Worm (Caenorhabditis elegans) whole organism, midembryonic: ENCODE results near the gene C30B5.6.

Experiments used
- T22C8.4 ChIP-seq: fragments of 200-800 bp; sonication (Bioruptor generic); IDR thresholded peaks from 2 replicates; pipeline ENCODE4 v1.3.6; 2022; ENCODE audit warnings: missing genetic modification characterization, missing compliant biosample characterization
- cog-1 ChIP-seq: sonication (generic microtip); optimal IDR thresholded peaks from 2 replicates; lab custom pipeline; 2016; ENCODE audit warnings: missing genetic modification characterization, missing compliant biosample characterization
- flt-1 ChIP-seq: fragments of 200-800 bp; sonication (Bioruptor generic); IDR thresholded peaks from 2 replicates; pipeline ENCODE4 v1.3.6; 2022; ENCODE audit warnings: missing genetic modification characterization, missing compliant biosample characterization
- klf-2 ChIP-seq: fragments of 200-800 bp; sonication (Bioruptor generic); conservative IDR thresholded peaks from 2 replicates; pipeline ENCODE4 v1.3.6; 2022; ENCODE audit warnings: missing genetic modification reagents, missing genetic modification characterization, missing compliant biosample characterization
- med-1 ChIP-seq: sonication (generic microtip); optimal IDR thresholded peaks from 2 replicates; lab custom pipeline; 2017; ENCODE audit warnings: missing genetic modification characterization, mild to moderate bottlenecking, missing compliant biosample characterization, antibody characterized with exemption, missing genetic modification reagents; ENCODE audit not compliant: insufficient read depth
- ref-1 ChIP-seq: fragments of 200-800 bp; sonication (Bioruptor generic); conservative IDR thresholded peaks from 2 replicates; pipeline ENCODE4 v1.3.6; 2022; ENCODE audit warnings: missing genetic modification reagents, missing genetic modification characterization, missing compliant biosample characterization
- tab-1 ChIP-seq: fragments of 200-800 bp; sonication (Bioruptor generic); IDR thresholded peaks from 2 replicates; pipeline ENCODE4 v1.3.6; 2022; ENCODE audit warnings: missing genetic modification characterization, missing compliant biosample characterization
- ztf-23 ChIP-seq: fragments of 200-800 bp; sonication (Bioruptor generic); IDR thresholded peaks from 2 replicates; pipeline ENCODE4 v1.3.6; 2022; ENCODE audit warnings: missing genetic modification reagents, missing genetic modification characterization, missing compliant biosample characterization
- ztf-29 ChIP-seq: fragments of 200-800 bp; sonication (Bioruptor generic); IDR thresholded peaks from 2 replicates; pipeline ENCODE4 v1.3.6; 2022; ENCODE audit warnings: missing genetic modification reagents, missing genetic modification characterization, missing compliant biosample characterization

The C30B5.6 gene

ce11 chrII:6180552-6180951 lies 41.9 kb downstream of the C30B5.6 start:
- TF ChIP-seq ztf-23 (no peak), tab-1 (GFP tag; lab: Robert Waterston, UW) (no peak), ref-1 (GFP tag; lab: Robert Waterston, UW) (no peak), med-1 (no peak), cog-1 (tag; lab: Kevin White, UChicago) (no peak)

DNA sequence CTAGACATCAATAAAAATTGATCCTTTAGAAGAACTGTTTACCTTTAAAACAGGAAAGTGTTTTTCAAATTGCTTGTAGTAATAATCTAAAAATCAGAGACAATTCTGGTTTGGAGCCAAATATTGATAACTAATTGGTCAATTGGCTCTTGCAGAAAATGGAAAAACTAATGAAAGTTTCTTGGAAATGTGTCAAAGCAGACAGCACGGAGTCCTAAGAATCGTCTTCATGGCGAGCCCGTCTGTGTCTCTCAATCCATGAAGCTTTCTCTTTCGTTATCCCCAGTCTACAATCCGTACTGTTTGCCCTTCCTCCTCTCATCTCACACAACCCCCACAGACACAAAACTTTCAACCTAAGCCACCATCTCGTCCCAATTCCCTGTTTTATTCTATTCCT lies 42.9 kb downstream of the C30B5.6 start, which contains the start of gene F40H3.1:
Gene F40H3.1 (plus strand): TSS at position 301 of the 400 bp plus-strand sequence.
- TF ChIP-seq klf-2 (GFP tag; lab: Robert Waterston, UW) = no peak
- TF ChIP-seq med-1 = no peak
- no peak for TF ChIP-seq ztf-23
- no peak for TF ChIP-seq T22C8.4 (GFP tag; lab: Robert Waterston, UW)
- TF ChIP-seq flt-1 = no peak
- no peak for TF ChIP-seq cog-1 (tag; lab: Kevin White, UChicago)
- TF ChIP-seq ztf-29 (GFP tag; lab: Robert Waterston, UW) = no peak
- no peak for TF ChIP-seq tab-1 (GFP tag; lab: Robert Waterston, UW)
- TF ChIP-seq ref-1 (GFP tag; lab: Robert Waterston, UW) = no peak

DNA sequence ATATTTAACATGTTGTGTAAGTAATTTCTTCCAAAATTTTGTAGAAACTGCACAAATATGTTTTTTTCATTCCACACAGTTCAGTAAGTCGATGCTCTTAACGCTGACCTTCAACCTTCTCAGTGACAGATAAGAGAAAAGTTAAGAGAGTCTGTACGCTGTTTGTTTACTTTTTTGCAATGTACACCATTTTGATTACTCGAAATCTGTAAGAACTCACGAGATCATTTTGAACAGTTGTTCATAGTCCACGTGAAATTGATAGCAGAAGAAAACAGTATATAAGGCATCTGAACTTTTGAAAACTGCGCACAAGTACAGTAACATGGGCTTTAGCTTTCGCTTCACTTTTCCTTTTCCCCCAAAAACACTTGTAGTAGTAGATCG lies 43.7 kb downstream of the C30B5.6 start:
- TF ChIP-seq cog-1 (tag; lab: Kevin White, UChicago) = no peak
- no peak for TF ChIP-seq T22C8.4 (GFP tag; lab: Robert Waterston, UW)
- TF ChIP-seq ztf-29 (GFP tag; lab: Robert Waterston, UW) = no peak
- no peak for TF ChIP-seq med-1
- TF ChIP-seq ref-1 (GFP tag; lab: Robert Waterston, UW) = no peak
- TF ChIP-seq tab-1 (GFP tag; lab: Robert Waterston, UW) = no peak
- no peak for TF ChIP-seq klf-2 (GFP tag; lab: Robert Waterston, UW)
- TF ChIP-seq flt-1 = no peak
- no peak for TF ChIP-seq ztf-23

ce11 chrII:6177975-6178742 lies 44.3 kb downstream of the C30B5.6 start:
- TF ChIP-seq tab-1 (GFP tag; lab: Robert Waterston, UW) = no peak

DNA sequence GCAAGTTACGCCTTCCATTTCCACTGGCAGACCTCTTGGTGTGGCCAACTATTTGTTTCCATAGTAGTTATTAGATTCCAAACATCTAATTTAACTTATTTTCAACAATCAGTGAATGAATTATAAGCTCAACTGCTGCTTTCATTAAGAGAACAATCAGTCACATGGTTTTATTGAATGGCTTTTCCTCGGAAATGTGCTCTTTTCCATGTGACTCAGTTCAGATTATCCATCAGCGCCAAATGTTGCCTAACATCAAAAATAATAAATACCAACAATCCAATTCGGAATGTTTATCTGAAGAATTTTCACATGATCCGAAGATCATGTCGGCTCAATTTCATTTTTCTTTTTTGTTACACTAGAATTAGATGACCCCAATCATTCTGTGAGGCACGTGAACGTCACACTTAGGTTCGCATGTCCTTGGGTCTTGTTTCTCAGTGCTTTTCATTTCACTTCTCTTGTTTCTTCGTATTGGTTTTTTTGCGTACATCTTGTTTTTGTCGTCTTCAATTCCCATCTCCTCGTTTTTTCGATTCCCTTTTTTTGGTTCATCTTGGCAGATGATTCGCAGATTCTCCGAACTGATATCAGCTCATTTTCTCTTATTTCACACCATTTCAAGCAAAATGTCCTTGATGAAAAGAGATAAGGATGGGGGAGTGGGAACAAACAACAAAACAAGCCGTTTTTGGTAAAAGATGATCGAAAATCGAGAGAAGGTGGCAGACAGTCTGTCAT lies 46.1 kb downstream of the C30B5.6 start:
- TF ChIP-seq med-1 = no peak
- no peak for TF ChIP-seq T22C8.4 (GFP tag; lab: Robert Waterston, UW)
- TF ChIP-seq cog-1 (tag; lab: Kevin White, UChicago) = no peak
- no peak for TF ChIP-seq ztf-23
- no peak for TF ChIP-seq flt-1
- TF ChIP-seq ref-1 (GFP tag; lab: Robert Waterston, UW) = no peak
- TF ChIP-seq tab-1 (GFP tag; lab: Robert Waterston, UW) = no peak
- no peak for TF ChIP-seq ztf-29 (GFP tag; lab: Robert Waterston, UW)
- no peak for TF ChIP-seq klf-2 (GFP tag; lab: Robert Waterston, UW)

- TF ChIP-seq T22C8.4 (GFP tag; lab: Robert Waterston, UW) = no peak
- no peak for TF ChIP-seq med-1
- TF ChIP-seq ref-1 (GFP tag; lab: Robert Waterston, UW) = no peak
- TF ChIP-seq tab-1 (GFP tag; lab: Robert Waterston, UW) = no peak
- TF ChIP-seq cog-1 (tag; lab: Kevin White, UChicago) = no peak
- no peak for TF ChIP-seq ztf-29 (GFP tag; lab: Robert Waterston, UW)
- TF ChIP-seq ztf-23 = no peak
- no peak for TF ChIP-seq klf-2 (GFP tag; lab: Robert Waterston, UW)
- TF ChIP-seq flt-1 = no peak
Observed at ce11 chrII:6175027-6175426, 47.4 kb downstream of the C30B5.6 start.

DNA sequence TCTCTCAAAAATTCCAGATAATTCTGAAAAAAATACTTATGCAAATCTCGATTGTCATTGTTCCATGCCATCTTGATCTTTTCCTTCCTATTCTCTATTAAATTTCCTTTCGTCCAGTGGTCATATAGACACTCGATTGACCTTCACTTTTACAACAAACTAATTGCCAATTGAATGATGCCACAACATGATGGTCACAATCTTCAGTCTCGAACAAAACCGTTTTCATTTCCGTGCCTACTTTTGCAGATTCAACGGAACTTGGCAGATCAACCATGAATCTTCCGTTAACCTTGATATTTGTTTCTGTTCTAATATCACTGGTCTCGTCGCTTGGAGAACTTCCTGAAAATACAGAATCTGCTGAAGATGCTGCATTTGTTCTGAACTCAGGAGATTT lies 49.1 kb downstream of the C30B5.6 start, which contains the start of gene F40H3.2:
Gene F40H3.2 (plus strand): TSS at position 250 of the 400 bp plus-strand sequence.
- no peak for TF ChIP-seq ref-1 (GFP tag; lab: Robert Waterston, UW)
- TF ChIP-seq T22C8.4 (GFP tag; lab: Robert Waterston, UW) = no peak
- TF ChIP-seq tab-1 (GFP tag; lab: Robert Waterston, UW) = no peak
- TF ChIP-seq ztf-29 (GFP tag; lab: Robert Waterston, UW) = no peak
- no peak for TF ChIP-seq ztf-23
- TF ChIP-seq klf-2 (GFP tag; lab: Robert Waterston, UW) = no peak
- TF ChIP-seq cog-1 (tag; lab: Kevin White, UChicago) = no peak
- no peak for TF ChIP-seq flt-1
- no peak for TF ChIP-seq med-1

DNA sequence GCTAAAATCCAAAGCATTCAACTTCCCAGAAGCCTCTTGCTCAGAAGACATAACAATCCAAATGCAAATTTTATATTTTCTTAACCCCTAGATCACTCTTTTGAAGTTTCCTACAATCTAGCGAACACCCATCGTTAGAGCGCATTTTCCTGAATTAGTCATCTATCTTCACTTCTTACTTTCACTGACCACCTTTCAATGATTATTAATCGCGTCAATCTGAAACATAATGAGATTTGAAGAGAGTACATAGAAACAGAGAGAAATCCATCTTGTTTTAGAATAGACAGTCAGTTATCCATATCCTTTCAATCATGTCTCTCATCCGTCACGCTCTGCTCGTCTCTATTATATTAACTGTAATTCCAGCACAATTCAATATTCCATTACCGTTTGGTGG lies 51.2 kb downstream of the C30B5.6 start, which contains the start of gene F40H3.3:
Gene F40H3.3 (plus strand): TSS at position 280 of the 400 bp plus-strand sequence.
- no peak for TF ChIP-seq ztf-23
- no peak for TF ChIP-seq tab-1 (GFP tag; lab: Robert Waterston, UW)
- no peak for TF ChIP-seq ztf-29 (GFP tag; lab: Robert Waterston, UW)
- no peak for TF ChIP-seq ref-1 (GFP tag; lab: Robert Waterston, UW)
- no peak for TF ChIP-seq med-1
- TF ChIP-seq cog-1 (tag; lab: Kevin White, UChicago) = no peak
- no peak for TF ChIP-seq T22C8.4 (GFP tag; lab: Robert Waterston, UW)
- no peak for TF ChIP-seq klf-2 (GFP tag; lab: Robert Waterston, UW)
- no peak for TF ChIP-seq flt-1

ce11 chrII:6170236-6170635 lies 52.2 kb downstream of the C30B5.6 start:
- no peak for TF ChIP-seq ref-1 (GFP tag; lab: Robert Waterston, UW)
